Worm (Caenorhabditis elegans): ENCODE measurements around the gene W02B12.1.

DNA sequence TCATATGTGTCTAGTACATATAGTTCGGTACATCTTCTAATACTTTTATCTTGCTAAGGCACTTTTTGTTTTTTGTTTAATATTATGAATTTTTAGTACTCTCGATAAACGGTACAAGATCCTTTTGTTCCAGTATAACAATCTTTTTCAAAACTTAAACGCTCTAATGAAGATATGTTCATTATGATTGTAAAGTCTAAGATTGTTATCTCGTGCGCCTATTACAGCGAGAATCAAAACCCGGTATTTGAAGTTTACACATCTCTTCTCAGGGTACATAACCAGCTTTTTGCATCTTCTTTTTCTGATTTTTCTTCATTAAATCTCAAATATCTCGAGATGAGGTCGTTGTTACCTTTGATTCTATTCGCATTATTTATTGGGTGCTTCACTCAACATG is 39.2 kb downstream of the W02B12.1 start, which contains the start of gene B0334.13:
- no peak for TF ChIP-seq aly-2 (tag; optimal IDR thresholded peaks at IDR 0.05)
- peak; percentile 13 for TF ChIP-seq elt-1 (tag; optimal IDR thresholded peaks at IDR 0.05)
- TF ChIP-seq zag-1 (tag; optimal IDR thresholded peaks at IDR 0.05), result no peak
- TF ChIP-seq ceh-9 (tag; optimal IDR thresholded peaks at IDR 0.05), result no peak
- TF ChIP-seq hmg-11 (tag; optimal IDR thresholded peaks at IDR 0.05), result no peak

Measured in whole organism, L3 larva.